Fruit fly (Drosophila melanogaster) S2 (cell line): ENCODE results near the gene CG34174.

Experiments
- CG8478 ChIP-seq: fragments of >200 bp; optimal IDR thresholded peaks from 2 replicates; lab custom pipeline; 2018
- CTCF ChIP-seq, 2 experiments: fragments of >200 bp; optimal IDR thresholded peaks; 2 replicates each; lab custom pipeline; 2018

- TF ChIP-seq CG8478 (lab: Kevin White, UChicago) (no peak), CTCF (optimal IDR thresholded peaks at IDR 0.05; lab: Kevin White, UChicago) (no peak)
Measured at dm6 chr2L:2173191-2173590, 40.9 kb upstream of the CG34174 start.
